Worm (Caenorhabditis elegans) whole organism, L4 larva: Measurements from ENCODE around the gene nhr-139.

Source experiments
- F10B5.3 ChIP-seq: sonication (generic microtip); optimal IDR thresholded peaks from 2 replicates; lab custom pipeline; 2016; ENCODE audit warnings: mild to moderate bottlenecking, missing genetic modification characterization, missing compliant biosample characterization
- F37D6.2 ChIP-seq: sonication (generic microtip); optimal IDR thresholded peaks from 2 replicates; lab custom pipeline; 2016; ENCODE audit warnings: mild to moderate bottlenecking, missing genetic modification characterization, missing compliant biosample characterization
- R02D3.7 ChIP-seq: fragments of 150-350 bp; sonication (generic microtip); optimal IDR thresholded peaks from 3 replicates; lab custom pipeline; 2014; ENCODE audit warnings: missing biosample characterization, missing genetic modification characterization
- Y105C5A.15 ChIP-seq: fragments of 200-800 bp; sonication (Bioruptor generic); IDR thresholded peaks from 2 replicates; pipeline ENCODE4 v1.3.6; 2022; ENCODE audit warnings: missing genetic modification characterization, missing compliant biosample characterization
- Y48G9A.11 ChIP-seq: fragments of 200-800 bp; sonication (Bioruptor generic); IDR thresholded peaks from 2 replicates; pipeline ENCODE4 v1.3.6; 2022; ENCODE audit warnings: missing genetic modification reagents, missing genetic modification characterization, missing compliant biosample characterization
- Y5F2A.4 ChIP-seq: fragments of 200-800 bp; sonication (Bioruptor generic); optimal IDR thresholded peaks from 2 replicates; lab custom pipeline; 2018; ENCODE audit warnings: mild to moderate bottlenecking, missing genetic modification characterization, missing compliant biosample characterization
- ama-1 ChIP-seq: fragments of 150-350 bp; optimal IDR thresholded peaks from 2 replicates; lab custom pipeline; 2014; ENCODE audit warnings: inconsistent platforms, mixed read lengths
- attf-4 ChIP-seq: sonication (generic microtip); optimal IDR thresholded peaks from 3 replicates; lab custom pipeline; 2017; ENCODE audit warnings: missing biosample characterization, missing genetic modification characterization
- ceh-82 ChIP-seq: sonication (generic microtip); optimal IDR thresholded peaks from 2 replicates; lab custom pipeline; 2017; ENCODE audit warnings: missing biosample characterization, missing genetic modification characterization
- ctbp-1 ChIP-seq: fragments of 200-800 bp; sonication (Bioruptor generic); IDR thresholded peaks from 2 replicates; pipeline ENCODE4 v1.3.6; 2022; ENCODE audit warnings: missing genetic modification reagents, missing genetic modification characterization, missing compliant biosample characterization
- hlh-11 ChIP-seq: fragments of 200-800 bp; sonication (Bioruptor generic); optimal IDR thresholded peaks from 2 replicates; lab custom pipeline; 2018; ENCODE audit warnings: mild to moderate bottlenecking, missing genetic modification characterization, missing compliant biosample characterization
- lin-13 ChIP-seq: fragments of 150-350 bp; optimal IDR thresholded peaks from 2 replicates; lab custom pipeline; 2014; ENCODE audit warnings: missing biosample characterization, missing genetic modification reagents, missing genetic modification characterization
- lin-15B ChIP-seq: fragments of 150-350 bp; sonication (generic microtip); optimal IDR thresholded peaks from 3 replicates; lab custom pipeline; 2014; ENCODE audit warnings: missing biosample characterization, missing genetic modification characterization
- mep-1 ChIP-seq: fragments of 150-350 bp; sonication (generic microtip); optimal IDR thresholded peaks from 3 replicates; lab custom pipeline; 2014; ENCODE audit warnings: missing biosample characterization, missing genetic modification characterization
- mxl-3 ChIP-seq: fragments of 200-800 bp; sonication (Bioruptor generic); optimal IDR thresholded peaks from 2 replicates; lab custom pipeline; 2018; ENCODE audit warnings: mild to moderate bottlenecking, missing genetic modification characterization, missing compliant biosample characterization
- nhr-10 ChIP-seq: fragments of 150-350 bp; optimal IDR thresholded peaks from 2 replicates; lab custom pipeline; 2014; ENCODE audit warnings: missing biosample characterization, missing genetic modification characterization
- unc-130 ChIP-seq: sonication (generic microtip); optimal IDR thresholded peaks from 2 replicates; lab custom pipeline; 2016; ENCODE audit warnings: missing genetic modification reagents, missing genetic modification characterization, missing compliant biosample characterization
- unc-39 ChIP-seq: sonication (generic microtip); optimal IDR thresholded peaks from 2 replicates; lab custom pipeline; 2017; ENCODE audit warnings: missing biosample characterization, missing genetic modification characterization
- zfp-3 ChIP-seq: fragments of 200-800 bp; sonication (Bioruptor generic); conservative IDR thresholded peaks from 2 replicates; pipeline ENCODE4 v1.3.6; 2022; ENCODE audit warnings: missing genetic modification reagents, missing genetic modification characterization, missing compliant biosample characterization

nhr-139 gene

ce11 chrV:6948225-6948624 is 39.3 kb downstream of the nhr-139 start, which contains the start of gene Y57E12B.1:
Gene Y57E12B.1 (plus strand): TSS chrV:6948525.
- TF ChIP-seq mep-1 (no peak), Y105C5A.15 (GFP tag; lab: Robert Waterston, UW) (no peak), Y48G9A.11 (GFP tag; lab: Robert Waterston, UW) (no peak), unc-39 (tag; lab: Kevin White, UChicago) (no peak), hlh-11 (tag; lab: Kevin White, UChicago) (no peak)

DNA sequence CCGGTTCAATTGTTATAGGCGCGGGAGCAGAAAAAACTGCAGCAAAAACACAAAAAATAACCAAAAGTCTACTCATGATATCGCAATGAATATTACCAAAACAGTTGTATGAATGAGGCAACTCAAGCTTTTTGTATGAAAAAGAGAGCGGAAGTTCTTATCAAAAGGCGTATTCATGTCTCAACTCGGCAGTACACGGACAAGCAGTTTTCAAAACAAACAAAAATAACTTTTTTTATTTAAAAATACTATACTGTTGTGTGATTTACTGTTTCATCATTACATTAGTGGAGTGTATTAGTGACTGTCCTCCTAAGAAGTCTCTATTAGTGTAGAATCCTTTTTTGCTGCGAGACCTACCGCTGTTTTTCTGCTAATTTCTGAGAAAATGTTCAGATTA is 40.1 kb downstream of the nhr-139 start, which contains the start of gene Y57E12B.4:
Gene Y57E12B.4, minus strand, starts transcription at position 101 of the 400 bp plus-strand sequence.
- TF ChIP-seq ceh-82 (tag; lab: Kevin White, UChicago) (no peak), R02D3.7 (tag; lab: Kevin White, UChicago) (no peak), attf-4 (tag; lab: Kevin White, UChicago) (no peak), ama-1 (lab: Kevin White, UChicago) (no peak), zfp-3 (no peak), ctbp-1 (GFP tag; lab: Robert Waterston, UW) (no peak), lin-15B (tag; lab: Kevin White, UChicago) (no peak), mxl-3 (GFP tag; lab: Kevin White, UChicago) (no peak), F37D6.2 (no peak), Y5F2A.4 (no peak), F10B5.3 (tag; lab: Kevin White, UChicago) (no peak), lin-13 (GFP tag; lab: Kevin White, UChicago) (no peak), nhr-10 (tag; lab: Kevin White, UChicago) (no peak), unc-130 (GFP tag; lab: Kevin White, UChicago) (no peak)
- TF ChIP-seq, all 104 proteins: peak for 0
